Fruit fly (Drosophila melanogaster) whole organism, embryonic: ENCODE data around the gene CG43850.
A peak's percentile ranks its signal among the peaks of the same experiment; 100 is the strongest.

ENCODE experiments used
- Adf1 ChIP-seq: fragments of 200-800 bp; sonication (Bioruptor generic); IDR thresholded peaks from 2 replicates; pipeline ENCODE4 v1.3.6; 2022; ENCODE audit warnings: missing biosample characterization, missing genetic modification characterization
- Blimp-1 ChIP-seq: fragments of 200-800 bp; sonication (Bioruptor generic); optimal IDR thresholded peaks from 3 replicates; lab custom pipeline; 2018; ENCODE audit warnings: missing biosample characterization, missing genetic modification characterization, mild to moderate bottlenecking, moderate library complexity, missing genetic modification reagents
- CG10366 ChIP-seq: fragments of 200-800 bp; sonication (Bioruptor generic); IDR thresholded peaks from 2 replicates; pipeline ENCODE4 v1.3.6; 2022; ENCODE audit warnings: missing biosample characterization, missing genetic modification characterization
- CG10543 ChIP-seq: fragments of 200-800 bp; sonication (Bioruptor generic); optimal IDR thresholded peaks from 3 replicates; lab custom pipeline; 2017; ENCODE audit warnings: missing biosample characterization, mild to moderate bottlenecking, missing genetic modification characterization, moderate library complexity
- CG10654 ChIP-seq: fragments of 200-800 bp; sonication (Bioruptor generic); optimal IDR thresholded peaks from 2 replicates; lab custom pipeline; 2016; ENCODE audit warnings: missing biosample characterization, missing genetic modification characterization
- CG12219 ChIP-seq: fragments of 200-800 bp; sonication (Bioruptor generic); optimal IDR thresholded peaks from 3 replicates; lab custom pipeline; 2018; ENCODE audit warnings: missing biosample characterization, mild to moderate bottlenecking, missing genetic modification characterization
- CG12659 ChIP-seq: fragments of 200-800 bp; sonication (Bioruptor generic); optimal IDR thresholded peaks from 3 replicates; lab custom pipeline; 2017; ENCODE audit warnings: mild to moderate bottlenecking, missing biosample characterization, missing genetic modification reagents, missing genetic modification characterization
- CG13123 ChIP-seq: fragments of 200-800 bp; sonication (Bioruptor generic); optimal IDR thresholded peaks from 2 replicates; lab custom pipeline; 2016; ENCODE audit warnings: missing biosample characterization, missing genetic modification characterization
- CG14050 ChIP-seq: fragments of 200-800 bp; sonication (Bioruptor generic); IDR thresholded peaks from 3 replicates; pipeline ENCODE4 v1.3.6; 2022; ENCODE audit warnings: missing biosample characterization, missing genetic modification characterization
- CG2116 ChIP-seq: fragments of 200-800 bp; sonication (Bioruptor generic); optimal IDR thresholded peaks from 3 replicates; lab custom pipeline; 2018; ENCODE audit warnings: missing biosample characterization, mild to moderate bottlenecking, missing genetic modification characterization
- CG2199 ChIP-seq: fragments of 200-800 bp; sonication (Bioruptor generic); IDR thresholded peaks from 3 replicates; pipeline ENCODE4 v1.3.6; 2022; ENCODE audit warnings: missing biosample characterization, missing genetic modification characterization
- CG31224 ChIP-seq: fragments of 200-800 bp; sonication (Bioruptor generic); IDR thresholded peaks from 2 replicates; pipeline ENCODE4 v1.3.6; 2022; ENCODE audit warnings: missing biosample characterization, missing genetic modification characterization
- CG3163 ChIP-seq: fragments of 200-800 bp; sonication (Bioruptor generic); optimal IDR thresholded peaks from 3 replicates; lab custom pipeline; 2016; ENCODE audit warnings: missing biosample characterization, missing genetic modification characterization
- CG32772 ChIP-seq: fragments of 200-800 bp; sonication (Bioruptor generic); IDR thresholded peaks from 2 replicates; pipeline ENCODE4 v1.3.6; 2022; ENCODE audit warnings: missing biosample characterization, missing genetic modification characterization
- CG34224 ChIP-seq: fragments of 200-800 bp; sonication (Bioruptor generic); IDR thresholded peaks from 3 replicates; pipeline ENCODE4 v1.3.6; 2022; ENCODE audit warnings: missing biosample characterization, missing genetic modification characterization; ENCODE audit not compliant: partially characterized antibody
- CG4730 ChIP-seq: fragments of 200-800 bp; sonication (Bioruptor generic); IDR thresholded peaks from 2 replicates; pipeline ENCODE4 v1.3.6; 2022; ENCODE audit warnings: missing biosample characterization, missing genetic modification characterization
- CG6683 ChIP-seq: fragments of 200-800 bp; sonication (Bioruptor generic); optimal IDR thresholded peaks from 2 replicates; lab custom pipeline; 2017; ENCODE audit warnings: missing biosample characterization, mild to moderate bottlenecking, missing genetic modification characterization, missing genetic modification reagents
- CG7357 ChIP-seq: fragments of 200-800 bp; sonication (Bioruptor generic); IDR thresholded peaks from 3 replicates; pipeline ENCODE4 v1.3.6; 2022; ENCODE audit warnings: missing biosample characterization, missing genetic modification characterization
- CG9727 ChIP-seq: fragments of 200-800 bp; sonication (Bioruptor generic); optimal IDR thresholded peaks from 3 replicates; lab custom pipeline; 2017; ENCODE audit warnings: missing biosample characterization, mild to moderate bottlenecking, missing genetic modification characterization
- Chrac-16 ChIP-seq: fragments of 200-800 bp; sonication (Bioruptor generic); optimal IDR thresholded peaks from 3 replicates; lab custom pipeline; 2016; ENCODE audit warnings: missing biosample characterization, missing genetic modification characterization
- D19B ChIP-seq: fragments of 200-800 bp; sonication (Bioruptor generic); optimal IDR thresholded peaks from 2 replicates; lab custom pipeline; 2017; ENCODE audit warnings: missing biosample characterization, mild to moderate bottlenecking, missing genetic modification characterization
- Deaf1 ChIP-seq: fragments of 200-800 bp; optimal IDR thresholded peaks from 3 replicates; lab custom pipeline; 2019; ENCODE audit warnings: missing biosample characterization, mild to moderate bottlenecking, missing genetic modification characterization, moderate library complexity
- Doc2 ChIP-seq: fragments of 200-800 bp; sonication (Bioruptor generic); IDR thresholded peaks from 2 replicates; pipeline ENCODE4 v1.3.6; 2022; ENCODE audit warnings: missing biosample characterization, missing genetic modification characterization
- Fer1 ChIP-seq: fragments of 200-800 bp; sonication (Bioruptor generic); optimal IDR thresholded peaks from 2 replicates; lab custom pipeline; 2017; ENCODE audit warnings: missing biosample characterization, mild to moderate bottlenecking, missing genetic modification characterization
- Hand ChIP-seq: fragments of 200-800 bp; sonication (Bioruptor generic); optimal IDR thresholded peaks from 2 replicates; lab custom pipeline; 2017; ENCODE audit warnings: mild to moderate bottlenecking, missing biosample characterization, missing genetic modification reagents, missing genetic modification characterization
- MESR4 ChIP-seq: fragments of 200-800 bp; sonication (Bioruptor generic); optimal IDR thresholded peaks from 2 replicates; lab custom pipeline; 2018; ENCODE audit warnings: missing biosample characterization, mild to moderate bottlenecking, missing genetic modification characterization, moderate library complexity
- NK7.1 ChIP-seq: fragments of 200-800 bp; sonication (Bioruptor generic); optimal IDR thresholded peaks from 3 replicates; lab custom pipeline; 2016; ENCODE audit warnings: missing biosample characterization, missing genetic modification characterization
- Neu2 ChIP-seq: fragments of 200-800 bp; sonication (Bioruptor generic); optimal IDR thresholded peaks from 3 replicates; lab custom pipeline; 2016; ENCODE audit warnings: missing biosample characterization, missing genetic modification characterization, borderline replicate concordance
- Nf-YB ChIP-seq: fragments of 200-800 bp; sonication (Bioruptor generic); optimal IDR thresholded peaks from 3 replicates; lab custom pipeline; 2019; ENCODE audit warnings: missing biosample characterization, mild to moderate bottlenecking, missing genetic modification characterization, moderate library complexity
- Side ChIP-seq: fragments of 200-800 bp; sonication (Bioruptor generic); optimal IDR thresholded peaks from 2 replicates; lab custom pipeline; 2016; ENCODE audit warnings: missing biosample characterization, missing genetic modification characterization
- cad ChIP-seq: fragments of >200 bp; optimal IDR thresholded peaks from 2 replicates; lab custom pipeline; 2017; ENCODE audit warnings: missing biosample characterization, missing genetic modification characterization
- dati ChIP-seq: fragments of 200-800 bp; sonication (Bioruptor generic); IDR thresholded peaks from 2 replicates; pipeline ENCODE4 v1.3.6; 2022; ENCODE audit warnings: missing biosample characterization, missing genetic modification characterization
- dmrt11E ChIP-seq: fragments of 200-800 bp; sonication (Bioruptor generic); optimal IDR thresholded peaks from 3 replicates; lab custom pipeline; 2018; ENCODE audit warnings: missing biosample characterization, mild to moderate bottlenecking, missing genetic modification characterization, moderate library complexity
- dysf ChIP-seq: fragments of 200-800 bp; sonication (Bioruptor generic); IDR thresholded peaks from 3 replicates; pipeline ENCODE4 v1.3.6; 2022; ENCODE audit warnings: missing biosample characterization, missing genetic modification characterization
- gem ChIP-seq: fragments of 200-800 bp; sonication (Bioruptor generic); optimal IDR thresholded peaks from 2 replicates; lab custom pipeline; 2019; ENCODE audit warnings: missing biosample characterization, mild to moderate bottlenecking, missing genetic modification characterization, moderate library complexity
- hth ChIP-seq: fragments of >200 bp; optimal IDR thresholded peaks from 2 replicates; lab custom pipeline; 2017; ENCODE audit warnings: inconsistent platforms
- kah ChIP-seq: fragments of 200-800 bp; sonication (Bioruptor generic); optimal IDR thresholded peaks from 2 replicates; lab custom pipeline; 2018; ENCODE audit warnings: missing biosample characterization, mild to moderate bottlenecking, missing genetic modification characterization
- kay ChIP-seq: fragments of 200-800 bp; sonication (Bioruptor generic); optimal IDR thresholded peaks from 2 replicates; lab custom pipeline; 2016; ENCODE audit warnings: missing biosample characterization, missing genetic modification characterization
- nau ChIP-seq: fragments of 200-800 bp; sonication (Bioruptor generic); optimal IDR thresholded peaks from 3 replicates; lab custom pipeline; 2017; ENCODE audit warnings: missing biosample characterization, mild to moderate bottlenecking, missing genetic modification characterization, missing genetic modification reagents
- onecut ChIP-seq: fragments of 200-800 bp; sonication (Bioruptor generic); IDR thresholded peaks from 2 replicates; pipeline ENCODE4 v1.3.6; 2022; ENCODE audit warnings: missing biosample characterization, missing genetic modification characterization
- pb ChIP-seq: fragments of 200-800 bp; sonication (Bioruptor generic); optimal IDR thresholded peaks from 3 replicates; lab custom pipeline; 2016; ENCODE audit warnings: missing biosample characterization, missing genetic modification characterization
- salm ChIP-seq: fragments of 200-800 bp; sonication (Bioruptor generic); optimal IDR thresholded peaks from 2 replicates; lab custom pipeline; 2018; ENCODE audit warnings: missing biosample characterization, mild to moderate bottlenecking, missing genetic modification characterization
- schlank ChIP-seq: fragments of 200-800 bp; sonication (Bioruptor generic); optimal IDR thresholded peaks from 2 replicates; lab custom pipeline; 2018; ENCODE audit warnings: missing biosample characterization, mild to moderate bottlenecking, missing genetic modification characterization
- sd ChIP-seq: fragments of 200-800 bp; sonication (Bioruptor generic); optimal IDR thresholded peaks from 3 replicates; lab custom pipeline; 2018; ENCODE audit warnings: missing biosample characterization, mild to moderate bottlenecking, missing genetic modification characterization, moderate library complexity
- sens ChIP-seq: fragments of 200-800 bp; sonication (Bioruptor generic); peaks from one replicate; lab custom pipeline; 2016; ENCODE audit warnings: missing biosample characterization, missing genetic modification characterization
- slou ChIP-seq: fragments of 200-800 bp; sonication (Bioruptor generic); optimal IDR thresholded peaks from 3 replicates; lab custom pipeline; 2016; ENCODE audit warnings: missing biosample characterization, missing genetic modification characterization
- slp2 ChIP-seq: fragments of 200-800 bp; sonication (Bioruptor generic); optimal IDR thresholded peaks from 2 replicates; lab custom pipeline; 2016; ENCODE audit warnings: missing biosample characterization, missing genetic modification characterization
- stwl ChIP-seq: fragments of 200-800 bp; sonication (Bioruptor generic); optimal IDR thresholded peaks from 3 replicates; lab custom pipeline; 2018; ENCODE audit warnings: missing biosample characterization, mild to moderate bottlenecking, missing genetic modification characterization, moderate library complexity
- unc-4 ChIP-seq: fragments of 200-800 bp; sonication (Bioruptor generic); IDR thresholded peaks from 2 replicates; pipeline ENCODE4 v1.3.6; 2022; ENCODE audit warnings: missing biosample characterization, missing genetic modification characterization; ENCODE audit not compliant: partially characterized antibody

CG43850 gene

dm6 chr2L:13373435-13374242 lies 41.6 kb upstream of the CG43850 start, which contains the start of the genes Bdp1 and CG6565 (continued):
- TF ChIP-seq CG31224 (GFP tag; lab: Robert Waterston, UW) (peak; percentile 90), cad (no peak), onecut (GFP tag; lab: Robert Waterston, UW) (peak; percentile 78), dati (peak; percentile 60), slp2 (GFP tag; lab: Kevin White, UChicago) (peak; percentile 99), CG4730 (GFP tag; lab: Robert Waterston, UW) (peak; percentile 94), schlank (tag; lab: Kevin White, UChicago) (peak; percentile 88), Fer1 (peak; percentile 95), D19B (peak; percentile 92), pb (GFP tag; lab: Kevin White, UChicago) (peak; percentile 97), CG10654 (GFP tag; lab: Kevin White, UChicago) (peak; percentile 98), NK7.1 (GFP tag; lab: Kevin White, UChicago) (peak; percentile 95), CG34224 (GFP tag; lab: Robert Waterston, UW) (no peak), Neu2 (GFP tag; lab: Kevin White, UChicago) (peak; percentile 96), Chrac-16 (peak; percentile 98), CG12659 (GFP tag; lab: Kevin White, UChicago) (peak; percentile 98), slou (GFP tag; lab: Kevin White, UChicago) (peak; percentile 98), dysf (GFP tag; lab: Robert Waterston, UW) (peak; percentile 97), dmrt11E (tag; lab: Kevin White, UChicago) (peak; percentile 98), CG9727 (GFP tag; lab: Kevin White, UChicago) (peak; percentile 99), kay (GFP tag; lab: Kevin White, UChicago) (peak; percentile 95), sens (GFP tag; lab: Kevin White, UChicago) (peak; percentile 100), MESR4 (peak; percentile 79), CG10366 (GFP tag; lab: Robert Waterston, UW) (peak; percentile 94), Nf-YB (GFP tag; lab: Kevin White, UChicago) (peak; percentile 82), CG12219 (GFP tag; lab: Kevin White, UChicago) (peak; percentile 82), Doc2 (GFP tag; lab: Robert Waterston, UW) (peak; percentile 91), CG32772 (peak; percentile 96), CG14050 (GFP tag; lab: Robert Waterston, UW) (peak; percentile 92), CG3163 (peak; percentile 91), CG7357 (GFP tag; lab: Robert Waterston, UW) (peak; percentile 91), Side (GFP tag; lab: Kevin White, UChicago) (peak; percentile 98), salm (tag; lab: Kevin White, UChicago) (peak; percentile 88), Adf1 (peak; percentile 82), sd (tag; lab: Kevin White, UChicago) (peak; percentile 90), kah (GFP tag; lab: Kevin White, UChicago) (peak; percentile 79), unc-4 (GFP tag; lab: Robert Waterston, UW) (no peak), CG2199 (GFP tag; lab: Robert Waterston, UW) (peak; percentile 73; the same call in 1 of the 3 replicates), Blimp-1 (peak; percentile 92), CG13123 (GFP tag; lab: Kevin White, UChicago) (peak; percentile 96), CG2116 (GFP tag; lab: Kevin White, UChicago) (peak; percentile 87), gem (tag; lab: Kevin White, UChicago) (peak; percentile 98), nau (GFP tag; lab: Kevin White, UChicago) (no peak), Hand (GFP tag; lab: Kevin White, UChicago) (peak; percentile 80), Deaf1 (tag; lab: Kevin White, UChicago) (peak; percentile 73), CG6683 (GFP tag; lab: Kevin White, UChicago) (peak; percentile 86), stwl (tag; lab: Kevin White, UChicago) (peak; percentile 86), CG10543 (peak; percentile 98), hth (lab: Kevin White, UChicago) (no peak)
